Worm (Caenorhabditis elegans): ENCODE data around the gene twk-39.
"Not testable (repeated sequence)": the region's sequence is repeated elsewhere in the genome, so short reads cannot be mapped to it uniquely, and the experiment has no call there.

twk-39 gene

ce11 chrIII:11746718-11747117, 48.8 kb upstream of the twk-39 start, which contains the start of gene mrt-2 (continued):
- TF ChIP-seq egl-27 (tag; optimal IDR thresholded peaks at IDR 0.05), result no peak
- TF ChIP-seq rbr-2 (tag; optimal IDR thresholded peaks at IDR 0.05), result peak; percentile 48
- TF ChIP-seq zag-1 (tag; optimal IDR thresholded peaks at IDR 0.05), result no peak
- no peak for TF ChIP-seq T20F7.1 (GFP tag; optimal IDR thresholded peaks at IDR 0.05)
- no peak for TF ChIP-seq zip-2 (tag; optimal IDR thresholded peaks at IDR 0.05)
- TF ChIP-seq daf-8 (GFP tag; IDR thresholded peaks at IDR 0.05), result no peak
- TF ChIP-seq mdt-29 (GFP tag; IDR thresholded peaks at IDR 0.05), result no peak
- no peak for TF ChIP-seq lim-7 (GFP tag; IDR thresholded peaks at IDR 0.05)
- no peak for TF ChIP-seq D1046.2 (GFP tag; IDR thresholded peaks at IDR 0.05)
- no peak for TF ChIP-seq nhr-111 (GFP tag; optimal IDR thresholded peaks at IDR 0.05)
- peak; percentile 99 for TF ChIP-seq mes-2 (tag; optimal IDR thresholded peaks at IDR 0.05; ENCODE audit: poor library complexity, severe bottlenecking)

- no peak for TF ChIP-seq dmd-9 (GFP tag; IDR thresholded peaks at IDR 0.05)
- peak; percentile 46 for TF ChIP-seq aha-1 (tag)
- TF ChIP-seq Y75B8A.6 (GFP tag; IDR thresholded peaks at IDR 0.05), result no peak
- TF ChIP-seq T20F7.1 (GFP tag; optimal IDR thresholded peaks at IDR 0.05), result no peak
- TF ChIP-seq gei-8 (GFP tag; optimal IDR thresholded peaks at IDR 0.05), result no peak
- TF ChIP-seq Y48G9A.11 (GFP tag; IDR thresholded peaks at IDR 0.05), result no peak
- TF ChIP-seq unc-62 (GFP tag; optimal IDR thresholded peaks at IDR 0.05 in 1 of 2), result peak in 1 of 2 experiments; percentile 92
- TF ChIP-seq unc-62 (tag; optimal IDR thresholded peaks at IDR 0.05), result no peak
These were observed 45.3 kb upstream of the twk-39 start for ce11 chrIII:11750232-11750631.

- TF ChIP-seq madf-5 (GFP tag; IDR thresholded peaks at IDR 0.05), result no peak
- TF ChIP-seq unc-62 (GFP tag; optimal IDR thresholded peaks at IDR 0.05 in 1 of 2), result peak in 1 of 2 experiments; percentile 30
- TF ChIP-seq unc-62 (tag; optimal IDR thresholded peaks at IDR 0.05), result no peak
These were observed 44.7 kb upstream of the twk-39 start for ce11 chrIII:11750817-11751216.

ce11 chrIII:11757892-11758291, 37.7 kb upstream of the twk-39 start:
- TF ChIP-seq T20F7.1 (GFP tag; optimal IDR thresholded peaks at IDR 0.05) (no peak), dmd-9 (GFP tag; IDR thresholded peaks at IDR 0.05) (no peak), set-16 (GFP tag; IDR thresholded peaks at IDR 0.05) (peak; percentile 52), unc-62 (GFP tag; optimal IDR thresholded peaks at IDR 0.05 in 1 of 2) (peak in 1 of 2 experiments; percentile 17), unc-62 (tag; optimal IDR thresholded peaks at IDR 0.05) (no peak), nhr-111 (GFP tag; optimal IDR thresholded peaks at IDR 0.05) (no peak)

ce11 chrIII:11760634-11761033, 34.9 kb upstream of the twk-39 start:
- TF ChIP-seq set-16 (GFP tag; IDR thresholded peaks at IDR 0.05) (peak; percentile 75), mdt-29 (GFP tag; IDR thresholded peaks at IDR 0.05) (no peak), unc-62 (GFP tag; optimal IDR thresholded peaks at IDR 0.05 in 1 of 2) (no peak), unc-62 (tag; optimal IDR thresholded peaks at IDR 0.05) (no peak), zfp-3 (GFP tag; conservative IDR thresholded peaks at IDR 0.05) (no peak), nhr-28 (tag; optimal IDR thresholded peaks at IDR 0.05) (no peak)

- TF ChIP-seq tag-97 (GFP tag; IDR thresholded peaks at IDR 0.05); lir-3 (tag; optimal IDR thresholded peaks at IDR 0.05); ceh-32 (tag; optimal IDR thresholded peaks at IDR 0.05; ENCODE audit: poor library complexity): not testable (repeated sequence)
These were observed 22.0 kb upstream of the twk-39 start, which contains the start of gene gbf-1 for ce11 chrIII:11773581-11773980. Gene gbf-1, minus strand, starts transcription at chrIII:11773681.

- TF ChIP-seq mes-2 (tag; optimal IDR thresholded peaks at IDR 0.05; ENCODE audit: poor library complexity, severe bottlenecking), result peak; percentile 72
- TF ChIP-seq lsy-2 (tag; optimal IDR thresholded peaks at IDR 0.05), result peak in 1 of 2 experiments; percentile 64
- TF ChIP-seq gei-8 (GFP tag; optimal IDR thresholded peaks at IDR 0.05), result no peak
- TF ChIP-seq F26F4.8 (GFP tag; conservative IDR thresholded peaks at IDR 0.05), result no peak
- peak; percentile 53 for TF ChIP-seq lin-38 (GFP tag; IDR thresholded peaks at IDR 0.05)
- no peak for TF ChIP-seq lir-3 (tag; optimal IDR thresholded peaks at IDR 0.05)
- peak; percentile 29 for TF ChIP-seq dve-1 (tag; optimal IDR thresholded peaks at IDR 0.05; ENCODE audit: insufficient read depth)
- no peak for TF ChIP-seq daf-19 (GFP tag; conservative IDR thresholded peaks at IDR 0.05)
- peak; percentile 97 for TF ChIP-seq hlh-30 (tag; optimal IDR thresholded peaks at IDR 0.05; ENCODE audit: insufficient read depth)
- TF ChIP-seq mdl-1 (tag; optimal IDR thresholded peaks at IDR 0.05), result peak in 1 of 2 experiments; percentile 49
- peak; percentile 53; the same call in 1 of the 2 replicates for TF ChIP-seq hmg-1.1 (GFP tag; IDR thresholded peaks at IDR 0.05)
- TF ChIP-seq T26A8.4 (GFP tag; IDR thresholded peaks at IDR 0.05), result peak; percentile 28; the same call in 1 of the 2 replicates
- no peak for TF ChIP-seq daf-16 (GFP tag; optimal IDR thresholded peaks at IDR 0.05)
- TF ChIP-seq daf-16 (tag; optimal IDR thresholded peaks at IDR 0.05), result peak; percentile 51
- peak; percentile 52 for TF ChIP-seq dpl-1 (GFP tag; optimal IDR thresholded peaks at IDR 0.05)
These were observed 21.0 kb upstream of the twk-39 start, which contains the start of gene immp-1 for ce11 chrIII:11774508-11775000. Gene immp-1, plus strand, starts transcription at chrIII:11774950.
